Fruit fly (Drosophila melanogaster): ENCODE results near the gene CG14439.

DNA sequence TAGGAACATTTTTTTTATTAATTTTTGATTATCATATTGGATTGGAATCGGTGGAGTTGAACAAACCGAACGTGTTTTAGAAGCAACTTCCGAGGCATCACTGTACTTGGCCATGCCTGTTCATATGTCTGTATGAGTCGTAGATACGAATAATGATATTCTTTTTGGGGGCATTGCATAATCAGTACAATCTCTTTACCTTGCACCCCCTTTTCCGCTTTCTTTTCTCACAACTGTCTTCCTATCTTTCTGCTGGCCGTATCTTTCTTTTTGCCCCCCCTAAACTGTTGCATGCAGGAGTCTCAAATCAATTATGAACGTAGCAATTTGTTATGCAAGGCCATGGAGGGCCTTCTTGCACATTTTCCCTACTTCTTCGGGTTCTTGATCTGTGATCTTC, 41.5 kb upstream of the CG14439 start:
- no peak for TF ChIP-seq ttk (optimal IDR thresholded peaks at IDR 0.05)
- TF ChIP-seq psq (optimal IDR thresholded peaks at IDR 0.05) = no peak

Data from Kc167 (cell line).